Worm (Caenorhabditis elegans) whole organism, early embryonic: ENCODE measurements around the gene dep-1.

Source experiments
- B0310.2 ChIP-seq: sonication (generic microtip); optimal IDR thresholded peaks from 2 replicates; lab custom pipeline; 2016; ENCODE audit warnings: mild to moderate bottlenecking, missing genetic modification characterization, missing compliant biosample characterization
- ama-1 ChIP-seq: fragments of 150-350 bp; optimal IDR thresholded peaks from 2 replicates; lab custom pipeline; 2014
- ceh-13 ChIP-seq: fragments of 200-800 bp; sonication (Bioruptor generic); optimal IDR thresholded peaks from 2 replicates; lab custom pipeline; 2018; ENCODE audit warnings: mild to moderate bottlenecking, missing genetic modification characterization, missing compliant biosample characterization
- ceh-36 ChIP-seq: sonication (generic microtip); optimal IDR thresholded peaks from 2 replicates; lab custom pipeline; 2016; ENCODE audit warnings: missing genetic modification characterization, inconsistent platforms, missing compliant biosample characterization
- flt-1 ChIP-seq: fragments of 200-800 bp; sonication (Bioruptor generic); IDR thresholded peaks from 2 replicates; pipeline ENCODE4 v1.3.6; 2022; ENCODE audit warnings: missing genetic modification characterization, missing compliant biosample characterization
- hmbx-1 ChIP-seq: sonication (generic microtip); optimal IDR thresholded peaks from 2 replicates; lab custom pipeline; 2016; ENCODE audit warnings: mild to moderate bottlenecking, missing genetic modification characterization, missing compliant biosample characterization
- scrt-1 ChIP-seq: fragments of 200-800 bp; sonication (Bioruptor generic); IDR thresholded peaks from 2 replicates; pipeline ENCODE4 v1.3.6; 2022; ENCODE audit warnings: missing genetic modification characterization, missing compliant biosample characterization

DNA sequence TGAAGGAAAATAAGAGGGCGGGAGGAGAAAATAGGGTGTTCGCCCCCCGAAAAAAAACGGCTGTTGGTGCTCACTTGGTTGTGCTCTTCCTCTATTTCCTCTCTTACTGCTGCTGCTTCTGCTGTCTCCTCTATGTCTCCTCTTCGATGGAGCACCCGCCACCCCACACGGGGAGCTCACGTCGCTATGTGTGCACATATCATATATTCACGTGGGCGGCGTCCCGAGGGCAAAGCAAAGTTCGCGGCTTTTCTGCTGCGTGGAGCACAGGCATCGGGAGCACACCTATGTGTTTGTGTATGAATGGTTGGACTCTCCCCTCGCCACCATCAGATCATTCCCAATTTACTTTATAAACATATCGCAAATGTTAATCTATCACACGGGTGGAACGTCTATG, 6.3 kb downstream of the dep-1 start:
- TF ChIP-seq flt-1 (GFP tag; lab: Robert Waterston, UW) = no peak
- TF ChIP-seq ceh-36 (tag; lab: Kevin White, UChicago) = no peak
- TF ChIP-seq hmbx-1 (tag; lab: Kevin White, UChicago) = no peak
- TF ChIP-seq B0310.2 (tag; lab: Kevin White, UChicago) = no peak
- TF ChIP-seq ceh-13 (GFP tag; lab: Kevin White, UChicago) = no peak
- no peak for TF ChIP-seq scrt-1 (GFP tag; lab: Robert Waterston, UW)
- no peak for TF ChIP-seq ama-1 (lab: Kevin White, UChicago)
